Worm (Caenorhabditis elegans) whole organism, young adult: ENCODE results near the gene pho-7.

ENCODE experiments used
- B0035.1 ChIP-seq: sonication (generic microtip); optimal IDR thresholded peaks from 2 replicates; lab custom pipeline; 2016; ENCODE audit warnings: missing genetic modification characterization, mild to moderate bottlenecking, missing compliant biosample characterization, missing genotype, missing genetic modification reagents
- B0261.1 ChIP-seq: sonication (generic microtip); optimal IDR thresholded peaks from 2 replicates; lab custom pipeline; 2016; ENCODE audit warnings: mild to moderate bottlenecking, missing genetic modification characterization, moderate library complexity, missing compliant biosample characterization
- F10E7.11 ChIP-seq: sonication (generic microtip); optimal IDR thresholded peaks from 2 replicates; lab custom pipeline; 2017; ENCODE audit warnings: mild to moderate bottlenecking, missing genetic modification characterization, moderate library complexity, missing compliant biosample characterization
- F57A8.1 ChIP-seq: fragments of 200-800 bp; sonication (Bioruptor generic); optimal IDR thresholded peaks from 2 replicates; lab custom pipeline; 2018; ENCODE audit warnings: mild to moderate bottlenecking, missing genetic modification characterization, moderate library complexity, missing compliant biosample characterization
- T07F8.4 ChIP-seq: sonication (generic microtip); optimal IDR thresholded peaks from 2 replicates; lab custom pipeline; 2016; ENCODE audit warnings: mild to moderate bottlenecking, missing genetic modification characterization, moderate library complexity, missing compliant biosample characterization
- Y95B8A.8 ChIP-seq: fragments of 200-800 bp; sonication (Bioruptor generic); IDR thresholded peaks from 2 replicates; pipeline ENCODE4 v1.3.6; 2022; ENCODE audit warnings: missing genetic modification reagents, missing genetic modification characterization, missing compliant biosample characterization
- atf-7 ChIP-seq: sonication (generic microtip); optimal IDR thresholded peaks from 2 replicates; lab custom pipeline; 2017; ENCODE audit warnings: mild to moderate bottlenecking, missing genetic modification characterization, missing compliant biosample characterization
- attf-3 ChIP-seq: fragments of 200-800 bp; sonication (Bioruptor generic); conservative IDR thresholded peaks from 2 replicates; pipeline ENCODE4 v1.3.6; 2022; ENCODE audit warnings: missing genetic modification reagents, missing genetic modification characterization, missing compliant biosample characterization
- ceh-40 ChIP-seq: fragments of 200-800 bp; sonication (Bioruptor generic); IDR thresholded peaks from 2 replicates; pipeline ENCODE4 v1.3.6; 2022; ENCODE audit warnings: missing genetic modification characterization, missing compliant biosample characterization
- dpl-1 ChIP-seq: fragments of 150-350 bp; optimal IDR thresholded peaks from 2 replicates; lab custom pipeline; 2014; ENCODE audit warnings: missing biosample characterization, missing genetic modification reagents, missing genetic modification characterization
- efl-1 ChIP-seq: fragments of 150-350 bp; optimal IDR thresholded peaks from 2 replicates; lab custom pipeline; 2014; ENCODE audit warnings: missing biosample characterization, missing genetic modification reagents, missing genetic modification characterization
- egrh-3 ChIP-seq: fragments of 200-800 bp; sonication (Bioruptor generic); IDR thresholded peaks from 2 replicates; pipeline ENCODE4 v1.3.6; 2022; ENCODE audit warnings: missing genetic modification reagents, missing genetic modification characterization, missing compliant biosample characterization
- fkh-3 ChIP-seq: sonication (generic microtip); optimal IDR thresholded peaks from 2 replicates; lab custom pipeline; 2016; ENCODE audit warnings: mild to moderate bottlenecking, missing genetic modification characterization, missing compliant biosample characterization
- hlh-12 ChIP-seq: sonication (generic microtip); optimal IDR thresholded peaks from 2 replicates; lab custom pipeline; 2016; ENCODE audit warnings: missing genetic modification characterization, missing compliant biosample characterization
- lin-26 ChIP-seq: fragments of 200-800 bp; sonication (Bioruptor generic); IDR thresholded peaks from 2 replicates; pipeline ENCODE4 v1.3.6; 2022; ENCODE audit warnings: missing genetic modification reagents, missing genetic modification characterization, missing compliant biosample characterization
- lin-35 ChIP-seq, 3 experiments: fragments of 150-350 bp in 2 of 3; sonication (generic microtip) in 1 of 3; optimal IDR thresholded peaks; 2 replicates each; lab custom pipeline; 2014 to 2018; ENCODE audit warnings: missing biosample characterization in 3 of 3, missing genetic modification characterization in 3 of 3, missing genetic modification reagents in 3 of 3
- lin-54 ChIP-seq: fragments of 200-800 bp; sonication (Bioruptor generic); optimal IDR thresholded peaks from 2 replicates; lab custom pipeline; 2018; ENCODE audit warnings: mild to moderate bottlenecking, missing genetic modification characterization, missing compliant biosample characterization
- lsl-1 ChIP-seq: fragments of 200-800 bp; sonication (Bioruptor generic); optimal IDR thresholded peaks from 2 replicates; lab custom pipeline; 2018; ENCODE audit warnings: mild to moderate bottlenecking, missing genetic modification characterization, moderate library complexity, missing compliant biosample characterization
- mcd-1 ChIP-seq: fragments of 200-800 bp; sonication (Bioruptor generic); IDR thresholded peaks from 2 replicates; pipeline ENCODE4 v1.3.6; 2022; ENCODE audit warnings: missing genetic modification reagents, missing genetic modification characterization, missing compliant biosample characterization
- mes-4 ChIP-seq: sonication (generic microtip); optimal IDR thresholded peaks from 2 replicates; lab custom pipeline; 2016; ENCODE audit warnings: missing genotype, missing genetic modification characterization, missing compliant biosample characterization
- nhr-179 ChIP-seq: sonication (generic microtip); optimal IDR thresholded peaks from 2 replicates; lab custom pipeline; 2016; ENCODE audit warnings: mild to moderate bottlenecking, missing genetic modification characterization, missing compliant biosample characterization
- nhr-80 ChIP-seq: sonication (generic microtip); optimal IDR thresholded peaks from 2 replicates; lab custom pipeline; 2016; ENCODE audit warnings: missing genetic modification characterization, missing compliant biosample characterization
- pbrm-1 ChIP-seq: fragments of 200-800 bp; sonication (Bioruptor generic); IDR thresholded peaks from 2 replicates; pipeline ENCODE4 v1.3.6; 2022; ENCODE audit warnings: missing genetic modification reagents, missing genetic modification characterization, missing compliant biosample characterization
- rcor-1 ChIP-seq: fragments of 200-800 bp; sonication (Bioruptor generic); IDR thresholded peaks from 2 replicates; pipeline ENCODE4 v1.3.6; 2022; ENCODE audit warnings: missing genetic modification reagents, missing genetic modification characterization, missing compliant biosample characterization
- rec-8 ChIP-seq, 2 experiments: sonication (generic microtip); optimal IDR thresholded peaks; 2 replicates each; lab custom pipeline; 2016; ENCODE audit warnings: mild to moderate bottlenecking in 2 of 2, missing genetic modification characterization in 2 of 2, missing genetic modification reagents in 2 of 2, missing genotype in 2 of 2, missing biosample characterization in 1 of 2, missing compliant biosample characterization in 1 of 2, moderate library complexity in 1 of 2
- snpc-3.4 ChIP-seq: sonication (generic microtip); optimal IDR thresholded peaks from 2 replicates; lab custom pipeline; 2017; ENCODE audit warnings: missing genetic modification characterization, mild to moderate bottlenecking, missing compliant biosample characterization, antibody characterized with exemption, moderate library complexity, missing genotype, missing genetic modification reagents
- somi-1 ChIP-seq: fragments of 200-800 bp; sonication (Bioruptor generic); optimal IDR thresholded peaks from 2 replicates; lab custom pipeline; 2018; ENCODE audit warnings: mild to moderate bottlenecking, missing genetic modification characterization, missing compliant biosample characterization
- tlf-1 ChIP-seq: fragments of 200-800 bp; sonication (Bioruptor generic); optimal IDR thresholded peaks from 2 replicates; lab custom pipeline; 2018; ENCODE audit warnings: mild to moderate bottlenecking, missing genetic modification characterization, missing compliant biosample characterization
- ztf-18 ChIP-seq: sonication (generic microtip); optimal IDR thresholded peaks from 2 replicates; lab custom pipeline; 2016; ENCODE audit warnings: missing genotype, mild to moderate bottlenecking, missing genetic modification characterization, missing compliant biosample characterization
- ztf-28 ChIP-seq: fragments of 200-800 bp; sonication (Bioruptor generic); IDR thresholded peaks from 2 replicates; pipeline ENCODE4 v1.3.6; 2022; ENCODE audit warnings: missing genetic modification reagents, missing genetic modification characterization, missing compliant biosample characterization
- ztf-6 ChIP-seq: fragments of 200-800 bp; sonication (Bioruptor generic); IDR thresholded peaks from 2 replicates; pipeline ENCODE4 v1.3.6; 2022; ENCODE audit warnings: missing genetic modification reagents, missing genetic modification characterization, missing compliant biosample characterization

pho-7 gene

DNA sequence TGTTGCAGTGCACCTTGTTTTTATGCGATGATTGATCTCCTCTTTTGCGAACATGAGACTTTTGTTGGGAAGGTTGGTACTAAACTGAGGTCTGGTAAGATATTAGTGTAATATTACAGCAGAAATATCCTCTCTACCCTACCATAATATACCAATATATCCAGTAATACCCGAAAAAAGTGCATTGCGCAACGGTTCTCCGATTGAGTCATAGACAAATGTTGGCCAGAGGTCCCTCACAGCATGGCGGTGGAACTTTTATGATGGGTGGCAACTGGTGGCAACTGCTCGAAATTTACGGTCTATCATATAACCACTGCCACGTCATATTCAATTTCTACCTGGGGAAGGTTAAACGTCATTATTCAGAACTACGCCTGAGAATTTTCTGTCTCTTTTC lies 48.1 kb upstream of the pho-7 start:
- no peak for TF ChIP-seq nhr-80
- no peak for TF ChIP-seq attf-3 (GFP tag; lab: Robert Waterston, UW)
- TF ChIP-seq fkh-3 (tag; lab: Kevin White, UChicago): no peak
- no peak for TF ChIP-seq atf-7 (tag; lab: Kevin White, UChicago)
- no peak for TF ChIP-seq lsl-1 (GFP tag; lab: Kevin White, UChicago)
- TF ChIP-seq dpl-1 (GFP tag; lab: Kevin White, UChicago): no peak
- TF ChIP-seq efl-1: no peak
- TF ChIP-seq B0261.1 (tag; lab: Kevin White, UChicago): no peak
- TF ChIP-seq tlf-1 (GFP tag; lab: Kevin White, UChicago): no peak

DNA sequence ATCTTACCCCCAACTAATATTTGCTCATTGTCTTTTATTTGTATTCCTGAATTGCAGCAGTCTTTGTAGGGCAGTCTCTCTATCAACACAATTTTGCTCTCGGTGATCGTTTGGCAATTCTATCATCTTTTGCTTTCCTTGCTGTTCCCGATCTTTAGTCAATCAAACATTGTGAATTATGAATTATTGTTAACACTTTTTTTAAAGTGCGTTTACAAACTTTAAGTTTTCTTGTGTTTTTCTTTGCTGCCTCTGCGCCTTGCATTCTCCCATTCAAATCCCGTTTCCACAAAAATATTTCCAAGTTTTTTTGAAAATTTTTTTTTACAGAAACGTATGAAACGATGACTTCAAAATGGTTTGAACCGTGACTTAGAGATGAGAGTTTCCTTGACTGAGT lies 40.9 kb upstream of the pho-7 start, which contains the start of gene ver-4:
Gene ver-4, plus strand, starts transcription at position 301 of the 400 bp plus-strand sequence.
- no peak for TF ChIP-seq fkh-3 (tag; lab: Kevin White, UChicago)

DNA sequence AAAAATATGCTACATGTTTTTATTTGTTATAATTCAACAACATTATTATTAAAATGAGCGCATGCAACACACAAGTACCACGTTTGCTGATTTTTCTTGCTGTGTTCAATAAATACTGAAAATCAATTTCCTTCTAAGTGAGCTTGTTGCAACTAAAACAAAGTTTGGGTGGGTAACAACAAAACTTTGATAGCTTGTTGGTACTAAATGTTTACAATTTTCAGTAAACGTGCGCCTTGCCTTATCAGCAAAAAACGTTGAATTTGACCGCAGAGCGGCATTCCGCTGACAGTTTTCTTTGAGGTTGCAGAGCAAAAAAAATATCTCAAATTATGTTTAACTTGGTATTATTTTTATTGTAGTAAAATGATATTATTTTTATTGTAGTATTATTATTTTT lies 40.2 kb upstream of the pho-7 start:
- TF ChIP-seq nhr-80 (peak; percentile 10), lsl-1 (GFP tag; lab: Kevin White, UChicago) (no peak), ztf-6 (GFP tag; lab: Robert Waterston, UW) (no peak), ceh-40 (GFP tag; lab: Robert Waterston, UW) (no peak), hlh-12 (no peak), lin-26 (GFP tag; lab: Robert Waterston, UW) (no peak), lin-54 (GFP tag; lab: Kevin White, UChicago) (no peak), snpc-3.4 (tag; lab: Kevin White, UChicago) (no peak)

DNA sequence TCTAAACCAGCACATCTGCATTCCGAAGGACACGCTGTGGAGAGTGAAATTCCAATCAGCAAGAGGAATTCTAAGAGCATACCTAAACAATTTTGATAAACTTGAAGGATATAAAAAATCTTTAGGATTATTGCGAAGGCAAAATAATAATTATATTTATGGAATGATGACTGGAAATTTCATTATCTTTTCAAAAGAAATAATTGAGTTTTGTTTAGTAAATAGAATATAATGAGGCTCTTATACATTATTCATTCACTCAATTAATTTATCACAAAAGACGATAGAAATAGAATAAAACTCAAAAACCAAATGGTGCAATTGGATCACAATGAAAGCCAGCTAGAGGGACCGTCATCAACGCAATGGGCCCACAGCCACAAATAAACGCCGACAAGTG lies 38.0 kb upstream of the pho-7 start, which contains the start of gene pxn-2:
Gene pxn-2, minus strand, starts transcription at position 101 of the 400 bp plus-strand sequence.
- TF ChIP-seq F10E7.11 (tag; lab: Kevin White, UChicago): no peak
- no peak for TF ChIP-seq mcd-1 (GFP tag; lab: Robert Waterston, UW)

DNA sequence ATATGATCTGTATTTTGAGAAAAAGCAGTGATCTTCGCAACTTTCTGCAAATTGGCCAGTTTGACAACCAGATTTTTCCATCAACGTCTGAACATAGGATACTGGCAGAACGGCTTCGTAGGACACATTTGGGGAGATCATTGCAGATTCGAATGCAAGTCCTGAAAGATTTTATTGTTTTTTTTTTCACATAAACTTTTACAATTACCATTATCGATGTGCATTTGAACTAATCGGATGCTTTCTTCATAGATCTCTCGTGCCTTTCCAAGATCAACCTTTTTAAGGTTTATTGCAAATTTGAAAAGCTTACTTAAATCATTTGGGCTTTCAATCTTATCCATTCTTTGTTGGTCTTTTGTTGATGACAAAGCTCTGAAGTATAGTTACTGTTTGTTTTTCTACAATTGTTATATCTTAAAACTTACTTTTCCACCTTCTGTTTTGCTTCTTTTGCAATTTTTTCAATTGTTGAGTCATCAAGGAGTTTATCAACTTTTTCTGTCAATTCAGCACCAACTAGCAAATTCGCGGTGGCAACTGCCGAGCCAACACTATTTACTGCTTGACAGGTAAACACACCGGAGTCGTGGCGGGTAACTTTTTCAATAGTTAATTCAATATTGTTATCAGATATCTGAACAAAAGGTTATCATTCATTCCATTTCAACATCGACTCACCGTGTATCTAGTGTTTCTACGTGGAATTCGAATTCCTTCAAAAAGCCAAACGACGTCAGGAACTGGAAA lies 35.5 kb upstream of the pho-7 start:
- TF ChIP-seq egrh-3 (GFP tag; lab: Robert Waterston, UW) (no peak), Y95B8A.8 (GFP tag; lab: Robert Waterston, UW) (no peak), ztf-28 (GFP tag; lab: Robert Waterston, UW) (no peak), ztf-18 (no peak), T07F8.4 (tag; lab: Kevin White, UChicago) (no peak), pbrm-1 (GFP tag; lab: Robert Waterston, UW) (no peak), mes-4 (tag; lab: Kevin White, UChicago) (no peak), F57A8.1 (GFP tag; lab: Kevin White, UChicago) (no peak), B0035.1 (no peak), nhr-179 (no peak), rec-8 (tag; optimal IDR thresholded peaks at IDR 0.05; lab: Kevin White, UChicago) (no peak), attf-3 (GFP tag; lab: Robert Waterston, UW) (no peak), somi-1 (GFP tag; lab: Kevin White, UChicago) (no peak), lin-35 (GFP tag; optimal IDR thresholded peaks at IDR 0.05; lab: Kevin White, UChicago) (no peak), rcor-1 (GFP tag; lab: Robert Waterston, UW) (no peak)
